Fruit fly (Drosophila melanogaster) whole organism, embryonic: ENCODE measurements around the gene Lrr47.

Source experiments
- Atf3 ChIP-seq: fragments of 200-800 bp; sonication (Bioruptor generic); optimal IDR thresholded peaks from 3 replicates; lab custom pipeline; 2016; ENCODE audit warnings: missing biosample characterization, missing genetic modification characterization
- B-H1 ChIP-seq: fragments of 200-800 bp; sonication (Bioruptor generic); IDR thresholded peaks from 3 replicates; pipeline ENCODE4 v1.3.6; 2022; ENCODE audit warnings: missing biosample characterization, missing genetic modification characterization
- CG10267 ChIP-seq: fragments of 200-800 bp; sonication (Bioruptor generic); optimal IDR thresholded peaks from 2 replicates; lab custom pipeline; 2018; ENCODE audit warnings: missing biosample characterization, mild to moderate bottlenecking, missing genetic modification characterization, moderate library complexity
- CG12071 ChIP-seq: fragments of 200-800 bp; sonication (Bioruptor generic); optimal IDR thresholded peaks from 3 replicates; lab custom pipeline; 2018; ENCODE audit warnings: missing biosample characterization, mild to moderate bottlenecking, missing genetic modification characterization
- CG12769 ChIP-seq: fragments of 200-800 bp; sonication (Bioruptor generic); optimal IDR thresholded peaks from 2 replicates; lab custom pipeline; 2019; ENCODE audit warnings: missing biosample characterization, mild to moderate bottlenecking, missing genetic modification characterization, moderate library complexity
- CG14667 ChIP-seq: fragments of 200-800 bp; sonication (Bioruptor generic); IDR thresholded peaks from 2 replicates; pipeline ENCODE4 v1.3.6; 2022; ENCODE audit warnings: missing biosample characterization, missing genetic modification characterization
- CG14860 ChIP-seq: fragments of 200-800 bp; sonication (Bioruptor generic); IDR thresholded peaks from 3 replicates; pipeline ENCODE4 v1.3.6; 2022; ENCODE audit warnings: missing biosample characterization, missing genetic modification characterization; ENCODE audit not compliant: partially characterized antibody
- CG15073 ChIP-seq: fragments of 200-800 bp; sonication (Bioruptor generic); optimal IDR thresholded peaks from 2 replicates; lab custom pipeline; 2016; ENCODE audit warnings: missing biosample characterization, missing genetic modification characterization
- CG16813 ChIP-seq: fragments of 200-800 bp; sonication (Bioruptor generic); IDR thresholded peaks from 3 replicates; pipeline ENCODE4 v1.3.6; 2022; ENCODE audit warnings: missing biosample characterization, missing genetic modification characterization; ENCODE audit not compliant: partially characterized antibody
- CG30403 ChIP-seq: fragments of 200-800 bp; sonication (Bioruptor generic); optimal IDR thresholded peaks from 3 replicates; lab custom pipeline; 2016; ENCODE audit warnings: missing biosample characterization, missing genetic modification characterization
- CG32772 ChIP-seq: fragments of 200-800 bp; sonication (Bioruptor generic); IDR thresholded peaks from 2 replicates; pipeline ENCODE4 v1.3.6; 2022; ENCODE audit warnings: missing biosample characterization, missing genetic modification characterization
- CG6654 ChIP-seq: fragments of 200-800 bp; sonication (Bioruptor generic); optimal IDR thresholded peaks from 2 replicates; lab custom pipeline; 2017; ENCODE audit warnings: missing biosample characterization, mild to moderate bottlenecking, missing genetic modification characterization
- CG6689 ChIP-seq: fragments of 200-800 bp; sonication (Bioruptor generic); IDR thresholded peaks from 2 replicates; pipeline ENCODE4 v1.3.6; 2022; ENCODE audit warnings: missing biosample characterization, missing genetic modification characterization
- CG6765 ChIP-seq: fragments of 200-800 bp; sonication (Bioruptor generic); optimal IDR thresholded peaks from 3 replicates; lab custom pipeline; 2017; ENCODE audit warnings: missing biosample characterization, mild to moderate bottlenecking, missing genetic modification characterization
- CG7928 ChIP-seq: fragments of 200-800 bp; sonication (Bioruptor generic); optimal IDR thresholded peaks from 2 replicates; lab custom pipeline; 2017; ENCODE audit warnings: missing biosample characterization, mild to moderate bottlenecking, missing genetic modification characterization
- CG8290 ChIP-seq, 3 experiments: fragments of 200-800 bp; sonication (Bioruptor generic); optimal IDR thresholded peaks; 2 replicates each; lab custom pipeline; 2016 to 2019; ENCODE audit warnings: missing biosample characterization in 3 of 3, missing genetic modification characterization in 3 of 3, mild to moderate bottlenecking in 2 of 3, moderate library complexity in 1 of 3
- Dad ChIP-seq: fragments of 200-800 bp; sonication (Bioruptor generic); optimal IDR thresholded peaks from 3 replicates; lab custom pipeline; 2016; ENCODE audit warnings: missing biosample characterization, missing genetic modification characterization
- Dfd ChIP-seq, 2 experiments: fragments of >200 bp; optimal IDR thresholded peaks; 2 replicates each; lab custom pipeline; 2017; ENCODE audit warnings: missing biosample characterization in 2 of 2, missing genetic modification characterization in 2 of 2
- ERR ChIP-seq: fragments of 200-800 bp; sonication (Bioruptor generic); optimal IDR thresholded peaks from 2 replicates; lab custom pipeline; 2016; ENCODE audit warnings: missing biosample characterization, missing genetic modification characterization
- Fer1 ChIP-seq: fragments of 200-800 bp; sonication (Bioruptor generic); optimal IDR thresholded peaks from 2 replicates; lab custom pipeline; 2017; ENCODE audit warnings: missing biosample characterization, mild to moderate bottlenecking, missing genetic modification characterization
- Fer2 ChIP-seq: fragments of 200-800 bp; sonication (Bioruptor generic); optimal IDR thresholded peaks from 2 replicates; lab custom pipeline; 2018; ENCODE audit warnings: missing biosample characterization, mild to moderate bottlenecking, missing genetic modification characterization, moderate library complexity
- H15 ChIP-seq: fragments of 200-800 bp; sonication (Bioruptor generic); IDR thresholded peaks from 3 replicates; pipeline ENCODE4 v1.3.6; 2022; ENCODE audit warnings: missing biosample characterization, missing genetic modification characterization
- HLH4C ChIP-seq: fragments of 200-800 bp; sonication (Bioruptor generic); IDR thresholded peaks from 3 replicates; pipeline ENCODE4 v1.3.6; 2022; ENCODE audit warnings: missing biosample characterization, missing genetic modification characterization; ENCODE audit not compliant: partially characterized antibody
- Hey ChIP-seq: fragments of 200-800 bp; sonication (Bioruptor generic); optimal IDR thresholded peaks from 3 replicates; lab custom pipeline; 2018; ENCODE audit warnings: missing biosample characterization, mild to moderate bottlenecking, missing genetic modification characterization
- Mad ChIP-seq: fragments of 200-800 bp; sonication (Bioruptor generic); optimal IDR thresholded peaks from 2 replicates; lab custom pipeline; 2016; ENCODE audit warnings: missing biosample characterization, missing genetic modification characterization
- Max ChIP-seq: fragments of 200-800 bp; sonication (Bioruptor generic); optimal IDR thresholded peaks from 2 replicates; lab custom pipeline; 2016; ENCODE audit warnings: missing biosample characterization, mild to moderate bottlenecking, missing genetic modification characterization
- Meics ChIP-seq: fragments of 200-800 bp; sonication (Bioruptor generic); optimal IDR thresholded peaks from 2 replicates; lab custom pipeline; 2017; ENCODE audit warnings: missing biosample characterization, mild to moderate bottlenecking, missing genetic modification characterization
- Oaz ChIP-seq: fragments of 200-800 bp; sonication (Bioruptor generic); IDR thresholded peaks from 2 replicates; pipeline ENCODE4 v1.3.6; 2022; ENCODE audit warnings: missing biosample characterization, missing genetic modification characterization
- PHDP ChIP-seq: fragments of 200-800 bp; sonication (Bioruptor generic); optimal IDR thresholded peaks from 3 replicates; lab custom pipeline; 2018; ENCODE audit warnings: missing biosample characterization, mild to moderate bottlenecking, missing genetic modification characterization, moderate library complexity
- Trl ChIP-seq, 3 experiments: fragments of >200 bp in 2 of 3; fragments of 200-800 bp in 1 of 3; sonication (Bioruptor generic) in 1 of 3; optimal IDR thresholded peaks; 2 replicates in 1 of 3; 3 replicates in 2 of 3; lab custom pipeline; 2016 to 2017; ENCODE audit warnings: missing biosample characterization in 1 of 3, missing genetic modification characterization in 1 of 3
- ara ChIP-seq: fragments of 200-800 bp; sonication (Bioruptor generic); IDR thresholded peaks from 2 replicates; pipeline ENCODE4 v1.3.6; 2022; ENCODE audit warnings: missing biosample characterization, missing genetic modification characterization
- bsh ChIP-seq, 2 experiments: fragments of 200-800 bp; sonication (Bioruptor generic); optimal IDR thresholded peaks; 2 replicates each; lab custom pipeline; 2017 to 2018; ENCODE audit warnings: mild to moderate bottlenecking in 2 of 2, missing biosample characterization in 2 of 2, missing genetic modification characterization in 2 of 2, moderate library complexity in 1 of 2
- chinmo ChIP-seq: fragments of 200-800 bp; sonication (Bioruptor generic); IDR thresholded peaks from 4 replicates; pipeline ENCODE4 v1.3.6; 2022; ENCODE audit warnings: missing biosample characterization, missing genetic modification characterization; ENCODE audit not compliant: partially characterized antibody
- crc ChIP-seq: fragments of 200-800 bp; sonication (Bioruptor generic); optimal IDR thresholded peaks from 2 replicates; lab custom pipeline; 2016; ENCODE audit warnings: missing biosample characterization, missing genetic modification characterization
- crp ChIP-seq, 2 experiments: fragments of 200-800 bp; sonication (Bioruptor generic); optimal IDR thresholded peaks; 2 replicates in 1 of 2; 3 replicates in 1 of 2; lab custom pipeline; 2017; ENCODE audit warnings: missing biosample characterization in 2 of 2, missing genetic modification characterization in 2 of 2, mild to moderate bottlenecking in 1 of 2, moderate library complexity in 1 of 2
- dati ChIP-seq: fragments of 200-800 bp; sonication (Bioruptor generic); IDR thresholded peaks from 2 replicates; pipeline ENCODE4 v1.3.6; 2022; ENCODE audit warnings: missing biosample characterization, missing genetic modification characterization
- gt ChIP-seq: fragments of 200-800 bp; sonication (Bioruptor generic); IDR thresholded peaks from 2 replicates; pipeline ENCODE4 v1.3.6; 2022; ENCODE audit warnings: missing biosample characterization, missing genetic modification characterization
- insv ChIP-seq, 2 experiments: fragments of 200-800 bp; sonication (Bioruptor generic); optimal IDR thresholded peaks; 3 replicates each; lab custom pipeline; 2016 to 2018; ENCODE audit warnings: missing biosample characterization in 2 of 2, missing genetic modification characterization in 2 of 2
- knrl ChIP-seq: fragments of 200-800 bp; sonication (Bioruptor generic); IDR thresholded peaks from 3 replicates; pipeline ENCODE4 v1.3.6; 2022; ENCODE audit warnings: missing biosample characterization, missing genetic modification characterization; ENCODE audit not compliant: partially characterized antibody
- nom ChIP-seq: fragments of 200-800 bp; sonication (Bioruptor generic); optimal IDR thresholded peaks from 2 replicates; lab custom pipeline; 2017; ENCODE audit warnings: missing biosample characterization, missing genetic modification characterization, mild to moderate bottlenecking, moderate library complexity, missing genetic modification reagents
- org-1 ChIP-seq: fragments of 200-800 bp; sonication (Bioruptor generic); optimal IDR thresholded peaks from 2 replicates; lab custom pipeline; 2017; ENCODE audit warnings: missing biosample characterization, missing genetic modification characterization
- pfk ChIP-seq: fragments of 200-800 bp; sonication (Bioruptor generic); optimal IDR thresholded peaks from 2 replicates; lab custom pipeline; 2018; ENCODE audit warnings: missing biosample characterization, mild to moderate bottlenecking, missing genetic modification characterization, moderate library complexity
- schlank ChIP-seq: fragments of 200-800 bp; sonication (Bioruptor generic); optimal IDR thresholded peaks from 2 replicates; lab custom pipeline; 2018; ENCODE audit warnings: missing biosample characterization, mild to moderate bottlenecking, missing genetic modification characterization
- sob ChIP-seq: fragments of 200-800 bp; sonication (Bioruptor generic); IDR thresholded peaks from 2 replicates; pipeline ENCODE4 v1.3.6; 2022; ENCODE audit warnings: missing biosample characterization, missing genetic modification characterization
- stwl ChIP-seq: fragments of 200-800 bp; sonication (Bioruptor generic); optimal IDR thresholded peaks from 3 replicates; lab custom pipeline; 2018; ENCODE audit warnings: missing biosample characterization, mild to moderate bottlenecking, missing genetic modification characterization, moderate library complexity
- tx ChIP-seq: fragments of 200-800 bp; sonication (Bioruptor generic); optimal IDR thresholded peaks from 2 replicates; lab custom pipeline; 2016; ENCODE audit warnings: missing biosample characterization, missing genetic modification characterization
- vnd ChIP-seq: fragments of 200-800 bp; sonication (Bioruptor generic); IDR thresholded peaks from 3 replicates; pipeline ENCODE4 v1.3.6; 2022; ENCODE audit warnings: missing biosample characterization, missing genetic modification characterization; ENCODE audit not compliant: partially characterized antibody
- zfh2 ChIP-seq: fragments of 200-800 bp; sonication (Bioruptor generic); optimal IDR thresholded peaks from 2 replicates; lab custom pipeline; 2016; ENCODE audit warnings: missing biosample characterization, missing genetic modification characterization

The Lrr47 gene

dm6 chr2L:10526953-10527584, 9.9 kb downstream of the Lrr47 start, which contains the start of gene Lip4 (continued):
- TF ChIP-seq ERR (GFP tag; lab: Kevin White, UChicago) (no peak), zfh2 (GFP tag; lab: Kevin White, UChicago) (peak; percentile 4), vnd (GFP tag; lab: Robert Waterston, UW) (no peak), stwl (tag; lab: Kevin White, UChicago) (no peak), knrl (GFP tag; lab: Robert Waterston, UW) (no peak), CG12071 (GFP tag; lab: Kevin White, UChicago) (peak; percentile 64), ara (GFP tag; lab: Robert Waterston, UW) (peak; percentile 72), CG6654 (GFP tag; lab: Kevin White, UChicago) (no peak), crc (GFP tag; lab: Kevin White, UChicago) (no peak), nom (GFP tag; lab: Kevin White, UChicago) (peak; percentile 42), CG10267 (peak; percentile 61), CG6689 (GFP tag; lab: Robert Waterston, UW) (peak; percentile 78), CG12769 (peak; percentile 75), CG8290 (GFP tag; optimal IDR thresholded peaks at IDR 0.05; lab: Kevin White, UChicago) (peak; percentile 18), CG8290 (tag; optimal IDR thresholded peaks at IDR 0.05; lab: Kevin White, UChicago) (peak in 1 of 2 experiments; percentile 60), HLH4C (GFP tag; lab: Robert Waterston, UW) (no peak), CG32772 (peak; percentile 71), bsh (GFP tag; optimal IDR thresholded peaks at IDR 0.05; lab: Kevin White, UChicago) (peak in 1 of 2 experiments; percentile 67), org-1 (GFP tag; lab: Kevin White, UChicago) (peak; percentile 61), Mad (GFP tag; lab: Kevin White, UChicago) (peak; percentile 31), gt (GFP tag; lab: Robert Waterston, UW) (no peak), Fer1 (GFP tag; lab: Kevin White, UChicago) (peak; percentile 85), sob (GFP tag; lab: Robert Waterston, UW) (no peak), CG6765 (GFP tag; lab: Kevin White, UChicago) (peak; percentile 72), CG30403 (GFP tag; lab: Kevin White, UChicago) (peak; percentile 79), H15 (peak; percentile 81), Dad (GFP tag; lab: Kevin White, UChicago) (peak; percentile 42), Hey (no peak), Meics (GFP tag; lab: Kevin White, UChicago) (peak; percentile 80), CG14667 (no peak; the same call in 1 of the 2 replicates), CG16813 (no peak), crp (GFP tag; optimal IDR thresholded peaks at IDR 0.05; lab: Kevin White, UChicago) (peak in 1 of 2 experiments; percentile 11), Max (peak; percentile 75), Fer2 (tag; lab: Kevin White, UChicago) (peak; percentile 38), CG7928 (GFP tag; lab: Kevin White, UChicago) (peak; percentile 8), CG15073 (GFP tag; lab: Kevin White, UChicago) (peak; percentile 32), Trl (optimal IDR thresholded peaks at IDR 0.05; lab: Kevin White, UChicago) (no peak), Trl (GFP tag; optimal IDR thresholded peaks at IDR 0.05; lab: Kevin White, UChicago) (peak; percentile 29), pfk (no peak), tx (GFP tag; lab: Kevin White, UChicago) (peak; percentile 8), insv (GFP tag; optimal IDR thresholded peaks at IDR 0.05; lab: Kevin White, UChicago) (no peak), B-H1 (peak; percentile 64), Atf3 (peak; percentile 19), schlank (peak; percentile 14), PHDP (tag; lab: Kevin White, UChicago) (peak; percentile 82), Dfd (GFP tag; optimal IDR thresholded peaks at IDR 0.05; lab: Kevin White, UChicago) (no peak), CG14860 (GFP tag; lab: Robert Waterston, UW) (no peak), dati (GFP tag; lab: Robert Waterston, UW) (no peak), Oaz (GFP tag; lab: Robert Waterston, UW) (peak; percentile 35; the same call in 1 of the 2 replicates), chinmo (GFP tag; lab: Robert Waterston, UW) (peak; percentile 76; the same call in 2 of the 4 replicates)
